Fruit fly (Drosophila melanogaster) S2 (cell line): ENCODE measurements around the gene PGRP-LB.

ENCODE experiments used
- CG8478 ChIP-seq: fragments of >200 bp; optimal IDR thresholded peaks from 2 replicates; lab custom pipeline; 2018
- CTCF ChIP-seq, 2 experiments: fragments of >200 bp; optimal IDR thresholded peaks; 2 replicates each; lab custom pipeline; 2018

DNA sequence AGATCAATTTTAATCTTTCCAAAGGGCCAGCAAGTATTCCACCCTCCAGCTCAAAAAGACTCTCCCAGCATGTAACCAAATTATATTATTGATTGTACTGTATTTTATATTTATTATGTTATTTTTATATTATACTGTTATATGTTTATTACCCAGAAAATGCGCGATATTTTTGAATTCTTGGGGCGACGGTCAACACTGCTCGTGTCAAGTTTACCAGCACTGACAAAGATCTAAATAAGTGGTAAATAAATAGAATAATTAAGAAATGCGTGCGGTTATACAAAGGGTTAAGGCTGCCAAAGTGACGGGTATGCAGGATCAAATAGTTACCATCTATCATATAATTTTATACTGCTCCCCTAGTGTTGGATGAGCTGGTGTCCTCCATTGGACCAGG, 30.5 kb downstream of the PGRP-LB start, which contains the start of gene Dtd:
- TF ChIP-seq CTCF (optimal IDR thresholded peaks at IDR 0.05; lab: Kevin White, UChicago), result no peak
- no peak for TF ChIP-seq CG8478
